Fruit fly (Drosophila melanogaster): ENCODE measurements around the gene Dab.

DNA sequence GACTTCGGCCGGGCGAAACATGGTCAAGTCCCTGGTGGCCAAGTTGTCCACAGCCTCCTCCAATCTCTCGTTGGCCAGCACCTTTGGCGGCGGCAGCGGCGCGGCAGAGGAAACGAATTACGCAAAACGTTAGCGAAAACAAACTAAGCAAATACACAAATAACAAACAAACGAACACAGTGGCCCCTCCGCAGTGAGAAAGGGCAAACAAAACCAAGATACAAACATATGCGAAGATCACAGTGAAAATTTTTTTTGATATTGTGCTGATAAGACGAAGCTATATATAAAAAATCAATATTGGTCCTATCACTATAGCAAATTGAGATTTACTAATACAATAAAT lies 2.2 kb downstream of the Dab start:
- no peak for TF ChIP-seq jim (GFP tag; optimal IDR thresholded peaks at IDR 0.05)
- TF ChIP-seq rgr (GFP tag; optimal IDR thresholded peaks at IDR 0.05), result no peak
- TF ChIP-seq sv (GFP tag; optimal IDR thresholded peaks at IDR 0.05), result no peak
- no peak for TF ChIP-seq CrebA (GFP tag; optimal IDR thresholded peaks at IDR 0.05; ENCODE audit: borderline replicate concordance)
- TF ChIP-seq br (GFP tag; optimal IDR thresholded peaks at IDR 0.05), result no peak
- TF ChIP-seq fru (GFP tag; optimal IDR thresholded peaks at IDR 0.05), result no peak
- no peak for TF ChIP-seq dl (GFP tag; optimal IDR thresholded peaks at IDR 0.05; ENCODE audit: insufficient read depth in 1 of 2, partially characterized antibody in 2 of 2)
